Fruit fly (Drosophila melanogaster) whole organism, embryonic: Measurements from ENCODE around the gene CG42656.

Source experiments
- Bgb ChIP-seq: fragments of 200-800 bp; sonication (Bioruptor generic); IDR thresholded peaks from 2 replicates; pipeline ENCODE4 v1.3.6; 2022; ENCODE audit warnings: missing biosample characterization, missing genetic modification characterization; ENCODE audit not compliant: partially characterized antibody
- BtbVII ChIP-seq: fragments of 200-800 bp; sonication (Bioruptor generic); optimal IDR thresholded peaks from 3 replicates; lab custom pipeline; 2017; ENCODE audit warnings: missing biosample characterization, mild to moderate bottlenecking, missing genetic modification characterization
- C15 ChIP-seq: fragments of 200-800 bp; sonication (Bioruptor generic); IDR thresholded peaks from 3 replicates; pipeline ENCODE4 v1.3.6; 2022; ENCODE audit warnings: missing biosample characterization, missing genetic modification characterization
- CG10543 ChIP-seq: fragments of 200-800 bp; sonication (Bioruptor generic); optimal IDR thresholded peaks from 3 replicates; lab custom pipeline; 2017; ENCODE audit warnings: missing biosample characterization, mild to moderate bottlenecking, missing genetic modification characterization, moderate library complexity
- CG10654 ChIP-seq: fragments of 200-800 bp; sonication (Bioruptor generic); optimal IDR thresholded peaks from 2 replicates; lab custom pipeline; 2016; ENCODE audit warnings: missing biosample characterization, missing genetic modification characterization
- CG11247 ChIP-seq: fragments of 200-800 bp; sonication (Bioruptor generic); IDR thresholded peaks from 2 replicates; pipeline ENCODE4 v1.3.6; 2022; ENCODE audit warnings: missing biosample characterization, missing genetic modification characterization
- CG11398 ChIP-seq: fragments of 200-800 bp; sonication (Bioruptor generic); optimal IDR thresholded peaks from 2 replicates; lab custom pipeline; 2016; ENCODE audit warnings: missing biosample characterization, missing genetic modification characterization
- CG12744 ChIP-seq: fragments of 200-800 bp; sonication (Bioruptor generic); optimal IDR thresholded peaks from 2 replicates; lab custom pipeline; 2016; ENCODE audit warnings: missing biosample characterization, missing genetic modification characterization
- CG14667 ChIP-seq: fragments of 200-800 bp; sonication (Bioruptor generic); IDR thresholded peaks from 2 replicates; pipeline ENCODE4 v1.3.6; 2022; ENCODE audit warnings: missing biosample characterization, missing genetic modification characterization
- CG15514 ChIP-seq: fragments of 200-800 bp; sonication (Bioruptor generic); optimal IDR thresholded peaks from 3 replicates; lab custom pipeline; 2017; ENCODE audit warnings: missing biosample characterization, missing genetic modification characterization, mild to moderate bottlenecking, moderate library complexity, missing genetic modification reagents
- CG15696 ChIP-seq: fragments of 200-800 bp; sonication (Bioruptor generic); optimal IDR thresholded peaks from 2 replicates; lab custom pipeline; 2019; ENCODE audit warnings: missing biosample characterization, mild to moderate bottlenecking, missing genetic modification characterization, moderate library complexity
- CG17612 ChIP-seq: fragments of 200-800 bp; sonication (Bioruptor generic); IDR thresholded peaks from 2 replicates; pipeline ENCODE4 v1.3.6; 2022; ENCODE audit warnings: missing biosample characterization, missing genetic modification characterization
- CG17802 ChIP-seq: fragments of 200-800 bp; sonication (Bioruptor generic); optimal IDR thresholded peaks from 2 replicates; lab custom pipeline; 2018; ENCODE audit warnings: missing biosample characterization, mild to moderate bottlenecking, missing genetic modification characterization, moderate library complexity
- CG18599 ChIP-seq: fragments of 200-800 bp; sonication (Bioruptor generic); optimal IDR thresholded peaks from 3 replicates; lab custom pipeline; 2017; ENCODE audit warnings: missing biosample characterization, missing genetic modification characterization, mild to moderate bottlenecking, moderate library complexity, missing genetic modification reagents
- CG3163 ChIP-seq: fragments of 200-800 bp; sonication (Bioruptor generic); optimal IDR thresholded peaks from 3 replicates; lab custom pipeline; 2016; ENCODE audit warnings: missing biosample characterization, missing genetic modification characterization
- CG3407 ChIP-seq: fragments of 200-800 bp; sonication (Bioruptor generic); optimal IDR thresholded peaks from 2 replicates; lab custom pipeline; 2018; ENCODE audit warnings: missing biosample characterization, mild to moderate bottlenecking, missing genetic modification characterization
- CG42726 ChIP-seq: fragments of 200-800 bp; sonication (Bioruptor generic); IDR thresholded peaks from 2 replicates; pipeline ENCODE4 v1.3.6; 2022; ENCODE audit warnings: missing biosample characterization, missing genetic modification characterization; ENCODE audit not compliant: partially characterized antibody
- CG4328 ChIP-seq: fragments of 200-800 bp; sonication (Bioruptor generic); optimal IDR thresholded peaks from 3 replicates; lab custom pipeline; 2017; ENCODE audit warnings: missing biosample characterization, missing genetic modification reagents, missing genetic modification characterization
- CG6689 ChIP-seq: fragments of 200-800 bp; sonication (Bioruptor generic); IDR thresholded peaks from 2 replicates; pipeline ENCODE4 v1.3.6; 2022; ENCODE audit warnings: missing biosample characterization, missing genetic modification characterization
- CG8765 ChIP-seq: fragments of 200-800 bp; sonication (Bioruptor generic); IDR thresholded peaks from 2 replicates; pipeline ENCODE4 v1.3.6; 2022; ENCODE audit warnings: missing biosample characterization, missing genetic modification characterization
- CG9932 ChIP-seq: fragments of 200-800 bp; sonication (Bioruptor generic); IDR thresholded peaks from 2 replicates; pipeline ENCODE4 v1.3.6; 2022; ENCODE audit warnings: missing biosample characterization, missing genetic modification characterization
- Chrac-16 ChIP-seq: fragments of 200-800 bp; sonication (Bioruptor generic); optimal IDR thresholded peaks from 3 replicates; lab custom pipeline; 2016; ENCODE audit warnings: missing biosample characterization, missing genetic modification characterization
- Dbx ChIP-seq: fragments of 200-800 bp; sonication (Bioruptor generic); IDR thresholded peaks from 3 replicates; pipeline ENCODE4 v1.3.6; 2022; ENCODE audit warnings: missing biosample characterization, missing genetic modification characterization
- Deaf1 ChIP-seq: fragments of 200-800 bp; optimal IDR thresholded peaks from 3 replicates; lab custom pipeline; 2019; ENCODE audit warnings: missing biosample characterization, mild to moderate bottlenecking, missing genetic modification characterization, moderate library complexity
- Doc3 ChIP-seq: fragments of 200-800 bp; sonication (Bioruptor generic); IDR thresholded peaks from 3 replicates; pipeline ENCODE4 v1.3.6; 2022; ENCODE audit warnings: missing biosample characterization, missing genetic modification characterization; ENCODE audit not compliant: partially characterized antibody
- Dref ChIP-seq: fragments of 200-800 bp; sonication (Bioruptor generic); IDR thresholded peaks from 2 replicates; pipeline ENCODE4 v1.3.6; 2022; ENCODE audit warnings: missing biosample characterization, missing genetic modification characterization
- Fer1 ChIP-seq: fragments of 200-800 bp; sonication (Bioruptor generic); optimal IDR thresholded peaks from 2 replicates; lab custom pipeline; 2017; ENCODE audit warnings: missing biosample characterization, mild to moderate bottlenecking, missing genetic modification characterization
- H15 ChIP-seq: fragments of 200-800 bp; sonication (Bioruptor generic); IDR thresholded peaks from 3 replicates; pipeline ENCODE4 v1.3.6; 2022; ENCODE audit warnings: missing biosample characterization, missing genetic modification characterization
- Hand ChIP-seq: fragments of 200-800 bp; sonication (Bioruptor generic); optimal IDR thresholded peaks from 2 replicates; lab custom pipeline; 2017; ENCODE audit warnings: mild to moderate bottlenecking, missing biosample characterization, missing genetic modification reagents, missing genetic modification characterization
- Nf-YA ChIP-seq: fragments of 200-800 bp; sonication (Bioruptor generic); IDR thresholded peaks from 2 replicates; pipeline ENCODE4 v1.3.6; 2022; ENCODE audit warnings: missing biosample characterization, missing genetic modification characterization
- Opbp ChIP-seq: fragments of 200-800 bp; sonication (Bioruptor generic); IDR thresholded peaks from 3 replicates; pipeline ENCODE4 v1.3.6; 2022; ENCODE audit warnings: missing biosample characterization, missing genetic modification characterization; ENCODE audit not compliant: partially characterized antibody
- Optix ChIP-seq: fragments of 200-800 bp; sonication (Bioruptor generic); IDR thresholded peaks from 3 replicates; pipeline ENCODE4 v1.3.6; 2022; ENCODE audit warnings: missing biosample characterization, missing genetic modification characterization
- Pdp1 ChIP-seq, 2 experiments: fragments of 200-800 bp; sonication (Bioruptor generic); optimal IDR thresholded peaks; 3 replicates each; lab custom pipeline; 2016; ENCODE audit warnings: missing biosample characterization in 2 of 2, missing genetic modification characterization in 2 of 2, mild to moderate bottlenecking in 1 of 2, moderate library complexity in 1 of 2
- Vsx1 ChIP-seq: fragments of 200-800 bp; sonication (Bioruptor generic); optimal IDR thresholded peaks from 2 replicates; lab custom pipeline; 2017; ENCODE audit warnings: missing biosample characterization, mild to moderate bottlenecking, missing genetic modification characterization, missing genetic modification reagents
- abd-A ChIP-seq: fragments of 200-800 bp; sonication (Bioruptor generic); optimal IDR thresholded peaks from 3 replicates; lab custom pipeline; 2019; ENCODE audit warnings: missing biosample characterization, mild to moderate bottlenecking, missing genetic modification characterization, moderate library complexity
- ac ChIP-seq: fragments of 200-800 bp; sonication (Bioruptor generic); optimal IDR thresholded peaks from 3 replicates; lab custom pipeline; 2017; ENCODE audit warnings: missing biosample characterization, mild to moderate bottlenecking, missing genetic modification characterization
- bsh ChIP-seq, 2 experiments: fragments of 200-800 bp; sonication (Bioruptor generic); optimal IDR thresholded peaks; 2 replicates each; lab custom pipeline; 2017 to 2018; ENCODE audit warnings: mild to moderate bottlenecking in 2 of 2, missing biosample characterization in 2 of 2, missing genetic modification characterization in 2 of 2, moderate library complexity in 1 of 2
- en ChIP-seq: fragments of 200-800 bp; sonication (Bioruptor generic); optimal IDR thresholded peaks from 2 replicates; lab custom pipeline; 2016; ENCODE audit warnings: missing biosample characterization, missing genetic modification characterization
- gcm2 ChIP-seq: fragments of 200-800 bp; sonication (Bioruptor generic); optimal IDR thresholded peaks from 2 replicates; lab custom pipeline; 2016; ENCODE audit warnings: missing biosample characterization, missing genetic modification characterization
- grn ChIP-seq: fragments of 200-800 bp; sonication (Bioruptor generic); optimal IDR thresholded peaks from 3 replicates; lab custom pipeline; 2017; ENCODE audit warnings: missing biosample characterization, missing genetic modification characterization
- mam ChIP-seq: fragments of 200-800 bp; sonication (Bioruptor generic); optimal IDR thresholded peaks from 3 replicates; lab custom pipeline; 2016; ENCODE audit warnings: missing biosample characterization, missing genetic modification characterization
- mirr ChIP-seq: fragments of 200-800 bp; sonication (Bioruptor generic); optimal IDR thresholded peaks from 3 replicates; lab custom pipeline; 2018; ENCODE audit warnings: missing biosample characterization, mild to moderate bottlenecking, missing genetic modification characterization
- psq ChIP-seq: fragments of 200-800 bp; sonication (Bioruptor generic); optimal IDR thresholded peaks from 2 replicates; lab custom pipeline; 2017; ENCODE audit warnings: missing biosample characterization, missing genetic modification characterization
- run ChIP-seq: fragments of 200-800 bp; sonication (Bioruptor generic); optimal IDR thresholded peaks from 3 replicates; lab custom pipeline; 2018; ENCODE audit warnings: missing biosample characterization, mild to moderate bottlenecking, missing genetic modification characterization
- scrt ChIP-seq: fragments of 200-800 bp; sonication (Bioruptor generic); optimal IDR thresholded peaks from 2 replicates; lab custom pipeline; 2018; ENCODE audit warnings: missing biosample characterization, mild to moderate bottlenecking, missing genetic modification characterization, moderate library complexity
- sqz ChIP-seq: fragments of 200-800 bp; sonication (Bioruptor generic); optimal IDR thresholded peaks from 3 replicates; lab custom pipeline; 2018; ENCODE audit warnings: missing biosample characterization, mild to moderate bottlenecking, missing genetic modification characterization
- tna ChIP-seq: fragments of 200-800 bp; sonication (Bioruptor generic); IDR thresholded peaks from 2 replicates; pipeline ENCODE4 v1.3.6; 2022; ENCODE audit warnings: missing biosample characterization, missing genetic modification characterization; ENCODE audit not compliant: partially characterized antibody
- trem ChIP-seq: fragments of 200-800 bp; optimal IDR thresholded peaks from 3 replicates; lab custom pipeline; 2019; ENCODE audit warnings: missing biosample characterization, mild to moderate bottlenecking, missing genetic modification characterization, moderate library complexity
- ttk ChIP-seq: fragments of 200-800 bp; sonication (Bioruptor generic); IDR thresholded peaks from 2 replicates; pipeline ENCODE4 v2.1.2; 2022; ENCODE audit warnings: missing biosample characterization, missing genetic modification characterization

Gene CG42656

dm6 chr3R:7504989-7505761, 12.1 kb upstream of the CG42656 start, which contains the start of gene alpha-Est9 (continued):
- peak; percentile 78 for TF ChIP-seq mirr (GFP tag; lab: Kevin White, UChicago)
- no peak for TF ChIP-seq CG3407
- TF ChIP-seq CG6689 (GFP tag; lab: Robert Waterston, UW) = no peak
- TF ChIP-seq CG9932 (GFP tag; lab: Robert Waterston, UW) = no peak
- no peak for TF ChIP-seq CG17612
- TF ChIP-seq run (tag; lab: Kevin White, UChicago) = no peak
- no peak for TF ChIP-seq CG42726 (GFP tag; lab: Robert Waterston, UW)
- TF ChIP-seq Fer1 (GFP tag; lab: Kevin White, UChicago) = peak; percentile 45
- TF ChIP-seq scrt (GFP tag; lab: Kevin White, UChicago) = peak; percentile 49
- peak; percentile 65 for TF ChIP-seq grn (GFP tag; lab: Kevin White, UChicago)
- peak; percentile 27 for TF ChIP-seq CG15514 (GFP tag; lab: Kevin White, UChicago)
- TF ChIP-seq Chrac-16 (GFP tag; lab: Kevin White, UChicago) = no peak
- TF ChIP-seq Vsx1 (GFP tag; lab: Kevin White, UChicago) = no peak
- peak; percentile 65; the same call in 2 of the 3 replicates for TF ChIP-seq Dbx
- TF ChIP-seq bsh (GFP tag; optimal IDR thresholded peaks at IDR 0.05; lab: Kevin White, UChicago) = no peak
- TF ChIP-seq gcm2 (GFP tag; lab: Kevin White, UChicago) = no peak
- TF ChIP-seq tna (GFP tag; lab: Robert Waterston, UW) = no peak
- peak; percentile 47 for TF ChIP-seq CG10543 (GFP tag; lab: Kevin White, UChicago)
- TF ChIP-seq Bgb (GFP tag; lab: Robert Waterston, UW) = peak; percentile 48; the same call in 1 of the 2 replicates
- no peak for TF ChIP-seq Hand (GFP tag; lab: Kevin White, UChicago)
- no peak for TF ChIP-seq ttk (GFP tag; lab: Robert Waterston, UW)
- TF ChIP-seq ac = no peak
- peak in 1 of 2 experiments; percentile 38 for TF ChIP-seq Pdp1 (GFP tag; optimal IDR thresholded peaks at IDR 0.05; lab: Kevin White, UChicago)
- 0 out of 2 replicates have a peak, but pooled peaks have one; percentile 10 for TF ChIP-seq CG11247 (GFP tag; lab: Robert Waterston, UW)
- no peak for TF ChIP-seq Dref (GFP tag; lab: Robert Waterston, UW)
- no peak for TF ChIP-seq CG12744 (GFP tag; lab: Kevin White, UChicago)
- TF ChIP-seq CG14667 (GFP tag; lab: Robert Waterston, UW) = no peak
- peak; percentile 30 for TF ChIP-seq CG18599 (GFP tag; lab: Kevin White, UChicago)
- peak; percentile 11 for TF ChIP-seq sqz (GFP tag; lab: Kevin White, UChicago)
- TF ChIP-seq abd-A (tag; lab: Kevin White, UChicago) = peak; percentile 50
- no peak for TF ChIP-seq CG15696 (tag; lab: Kevin White, UChicago)
- TF ChIP-seq Nf-YA (GFP tag; lab: Robert Waterston, UW) = no peak
- TF ChIP-seq BtbVII (GFP tag; lab: Kevin White, UChicago) = no peak
- no peak for TF ChIP-seq trem (tag; lab: Kevin White, UChicago)
- TF ChIP-seq H15 (GFP tag; lab: Robert Waterston, UW) = no peak
- no peak for TF ChIP-seq Opbp (GFP tag; lab: Robert Waterston, UW)
- no peak for TF ChIP-seq psq (GFP tag; lab: Kevin White, UChicago)
- TF ChIP-seq CG11398 (GFP tag; lab: Kevin White, UChicago) = no peak
- no peak for TF ChIP-seq mam
- no peak for TF ChIP-seq CG17802 (tag; lab: Kevin White, UChicago)
- TF ChIP-seq Deaf1 = peak; percentile 69
- TF ChIP-seq en = no peak
- no peak for TF ChIP-seq CG8765 (GFP tag; lab: Robert Waterston, UW)
- TF ChIP-seq Optix (GFP tag; lab: Robert Waterston, UW) = no peak
- no peak for TF ChIP-seq CG10654 (GFP tag; lab: Kevin White, UChicago)
- no peak for TF ChIP-seq CG4328
- no peak for TF ChIP-seq Doc3 (GFP tag; lab: Robert Waterston, UW)
- TF ChIP-seq C15 (GFP tag; lab: Robert Waterston, UW) = no peak
- TF ChIP-seq CG3163 (GFP tag; lab: Kevin White, UChicago) = no peak
